Fruit fly (Drosophila melanogaster) whole organism, embryonic: ENCODE measurements around the gene CG16736.
A peak's percentile ranks its signal among the peaks of the same experiment; 100 is the strongest.

ENCODE experiments used
- Awh ChIP-seq: fragments of 200-800 bp; sonication (Bioruptor generic); IDR thresholded peaks from 2 replicates; pipeline ENCODE4, ENCODE4 v1.3.6; 2022; ENCODE audit warnings: missing biosample characterization, missing genetic modification characterization
- B-H1 ChIP-seq: fragments of 200-800 bp; sonication (Bioruptor generic); IDR thresholded peaks from 3 replicates; pipeline ENCODE4 v1.3.6; 2022; ENCODE audit warnings: missing biosample characterization, missing genetic modification characterization
- BEAF-32 ChIP-seq: fragments of 200-800 bp; sonication (Bioruptor generic); optimal IDR thresholded peaks from 3 replicates; lab custom pipeline; 2017; ENCODE audit warnings: missing biosample characterization, missing genetic modification characterization, mild to moderate bottlenecking, moderate library complexity, missing genetic modification reagents
- Bdp1 ChIP-seq: fragments of 200-800 bp; sonication (Bioruptor generic); optimal IDR thresholded peaks from 3 replicates; lab custom pipeline; 2016; ENCODE audit warnings: missing biosample characterization, missing genetic modification characterization
- C15 ChIP-seq: fragments of 200-800 bp; sonication (Bioruptor generic); IDR thresholded peaks from 3 replicates; pipeline ENCODE4 v1.3.6; 2022; ENCODE audit warnings: missing biosample characterization, missing genetic modification characterization
- CG10654 ChIP-seq: fragments of 200-800 bp; sonication (Bioruptor generic); optimal IDR thresholded peaks from 2 replicates; lab custom pipeline; 2016; ENCODE audit warnings: missing biosample characterization, missing genetic modification characterization
- CG10959 ChIP-seq: fragments of 200-800 bp; sonication (Bioruptor generic); IDR thresholded peaks from 2 replicates; pipeline ENCODE4 v1.3.6; 2022; ENCODE audit warnings: missing biosample characterization, missing genetic modification characterization
- CG11398 ChIP-seq: fragments of 200-800 bp; sonication (Bioruptor generic); optimal IDR thresholded peaks from 2 replicates; lab custom pipeline; 2016; ENCODE audit warnings: missing biosample characterization, missing genetic modification characterization
- CG12071 ChIP-seq: fragments of 200-800 bp; sonication (Bioruptor generic); optimal IDR thresholded peaks from 3 replicates; lab custom pipeline; 2018; ENCODE audit warnings: missing biosample characterization, mild to moderate bottlenecking, missing genetic modification characterization
- CG14667 ChIP-seq: fragments of 200-800 bp; sonication (Bioruptor generic); IDR thresholded peaks from 2 replicates; pipeline ENCODE4 v1.3.6; 2022; ENCODE audit warnings: missing biosample characterization, missing genetic modification characterization
- CG14965 ChIP-seq: fragments of 200-800 bp; sonication (Bioruptor generic); optimal IDR thresholded peaks from 2 replicates; lab custom pipeline; 2016; ENCODE audit warnings: missing biosample characterization, missing genetic modification characterization, borderline replicate concordance
- CG15011 ChIP-seq: fragments of 200-800 bp; sonication (Bioruptor generic); optimal IDR thresholded peaks from 3 replicates; lab custom pipeline; 2018; ENCODE audit warnings: missing biosample characterization, mild to moderate bottlenecking, missing genetic modification characterization
- CG1529 ChIP-seq: fragments of 200-800 bp; sonication (Bioruptor generic); optimal IDR thresholded peaks from 3 replicates; lab custom pipeline; 2018; ENCODE audit warnings: missing biosample characterization, missing genetic modification characterization
- CG31388 ChIP-seq: fragments of 200-800 bp; sonication (Bioruptor generic); optimal IDR thresholded peaks from 2 replicates; lab custom pipeline; 2016; ENCODE audit warnings: missing biosample characterization, missing genetic modification characterization
- CG32532 ChIP-seq: fragments of 200-800 bp; sonication (Bioruptor generic); IDR thresholded peaks from 2 replicates; pipeline ENCODE4 v1.3.6; 2022; ENCODE audit warnings: missing biosample characterization, missing genetic modification characterization
- CG32772 ChIP-seq: fragments of 200-800 bp; sonication (Bioruptor generic); IDR thresholded peaks from 2 replicates; pipeline ENCODE4 v1.3.6; 2022; ENCODE audit warnings: missing biosample characterization, missing genetic modification characterization
- CG4328 ChIP-seq: fragments of 200-800 bp; sonication (Bioruptor generic); optimal IDR thresholded peaks from 3 replicates; lab custom pipeline; 2017; ENCODE audit warnings: missing biosample characterization, missing genetic modification reagents, missing genetic modification characterization
- CG6272 ChIP-seq: fragments of 200-800 bp; sonication (Bioruptor generic); IDR thresholded peaks from 2 replicates; pipeline ENCODE4 v1.3.6; 2022; ENCODE audit warnings: missing biosample characterization, missing genetic modification characterization
- CG7786 ChIP-seq: fragments of 200-800 bp; sonication (Bioruptor generic); optimal IDR thresholded peaks from 2 replicates; lab custom pipeline; 2016; ENCODE audit warnings: missing biosample characterization, missing genetic modification characterization
- CG7963 ChIP-seq: fragments of 200-800 bp; sonication (Bioruptor generic); IDR thresholded peaks from 3 replicates; pipeline ENCODE4 v1.3.6; 2022; ENCODE audit warnings: missing biosample characterization, missing genetic modification characterization; ENCODE audit not compliant: partially characterized antibody
- CG9437 ChIP-seq: fragments of 200-800 bp; sonication (Bioruptor generic); optimal IDR thresholded peaks from 2 replicates; lab custom pipeline; 2018; ENCODE audit warnings: missing biosample characterization, mild to moderate bottlenecking, missing genetic modification characterization
- CG9876 ChIP-seq: fragments of 200-800 bp; sonication (Bioruptor generic); optimal IDR thresholded peaks from 2 replicates; lab custom pipeline; 2016; ENCODE audit warnings: missing biosample characterization, missing genetic modification characterization
- Dll ChIP-seq: fragments of 200-800 bp; sonication (Bioruptor generic); IDR thresholded peaks from 4 replicates; pipeline ENCODE4 v1.3.6; 2022; ENCODE audit warnings: missing biosample characterization, missing genetic modification characterization; ENCODE audit not compliant: partially characterized antibody
- HLH4C ChIP-seq: fragments of 200-800 bp; sonication (Bioruptor generic); IDR thresholded peaks from 3 replicates; pipeline ENCODE4 v1.3.6; 2022; ENCODE audit warnings: missing biosample characterization, missing genetic modification characterization; ENCODE audit not compliant: partially characterized antibody
- Hmx ChIP-seq: fragments of 200-800 bp; sonication (Bioruptor generic); optimal IDR thresholded peaks from 2 replicates; lab custom pipeline; 2016; ENCODE audit warnings: missing biosample characterization, missing genetic modification characterization
- Hsf ChIP-seq: fragments of 200-800 bp; sonication (Bioruptor generic); optimal IDR thresholded peaks from 3 replicates; lab custom pipeline; 2016; ENCODE audit warnings: missing biosample characterization, missing genetic modification characterization
- Mad ChIP-seq: fragments of 200-800 bp; sonication (Bioruptor generic); optimal IDR thresholded peaks from 2 replicates; lab custom pipeline; 2016; ENCODE audit warnings: missing biosample characterization, missing genetic modification characterization
- NC2α ChIP-seq: fragments of 200-800 bp; sonication (Bioruptor generic); optimal IDR thresholded peaks from 2 replicates; lab custom pipeline; 2016; ENCODE audit warnings: missing biosample characterization, missing genetic modification characterization
- Pdp1 ChIP-seq, 2 experiments: fragments of 200-800 bp; sonication (Bioruptor generic); optimal IDR thresholded peaks; 3 replicates each; lab custom pipeline; 2016; ENCODE audit warnings: missing biosample characterization in 2 of 2, missing genetic modification characterization in 2 of 2, mild to moderate bottlenecking in 1 of 2, moderate library complexity in 1 of 2
- ato ChIP-seq: fragments of 200-800 bp; sonication (Bioruptor generic); IDR thresholded peaks from 2 replicates; pipeline ENCODE4 v1.3.6; 2022; ENCODE audit warnings: missing biosample characterization, missing genetic modification characterization; ENCODE audit not compliant: partially characterized antibody
- br ChIP-seq: fragments of >200 bp; optimal IDR thresholded peaks from 2 replicates; lab custom pipeline; 2017
- caup ChIP-seq: fragments of 200-800 bp; sonication (Bioruptor generic); optimal IDR thresholded peaks from 3 replicates; lab custom pipeline; 2017; ENCODE audit warnings: missing biosample characterization, mild to moderate bottlenecking, missing genetic modification characterization, moderate library complexity; ENCODE audit not compliant: severe bottlenecking
- chn ChIP-seq: fragments of 200-800 bp; sonication (Bioruptor generic); optimal IDR thresholded peaks from 2 replicates; lab custom pipeline; 2016; ENCODE audit warnings: missing biosample characterization, missing genetic modification characterization
- disco-r ChIP-seq: fragments of 200-800 bp; sonication (Bioruptor generic); optimal IDR thresholded peaks from 2 replicates; lab custom pipeline; 2016; ENCODE audit warnings: missing biosample characterization, missing genetic modification characterization
- emc ChIP-seq: fragments of 200-800 bp; sonication (Bioruptor generic); optimal IDR thresholded peaks from 2 replicates; lab custom pipeline; 2016; ENCODE audit warnings: missing biosample characterization, missing genetic modification characterization
- en ChIP-seq: fragments of 200-800 bp; sonication (Bioruptor generic); optimal IDR thresholded peaks from 2 replicates; lab custom pipeline; 2016; ENCODE audit warnings: missing biosample characterization, missing genetic modification characterization
- grn ChIP-seq: fragments of 200-800 bp; sonication (Bioruptor generic); optimal IDR thresholded peaks from 3 replicates; lab custom pipeline; 2017; ENCODE audit warnings: missing biosample characterization, missing genetic modification characterization
- gro ChIP-seq: fragments of 200-800 bp; sonication (Bioruptor generic); optimal IDR thresholded peaks from 2 replicates; lab custom pipeline; 2016; ENCODE audit warnings: missing biosample characterization, missing genetic modification characterization
- h ChIP-seq: fragments of >200 bp; optimal IDR thresholded peaks from 2 replicates; lab custom pipeline; 2017
- knrl ChIP-seq: fragments of 200-800 bp; sonication (Bioruptor generic); IDR thresholded peaks from 3 replicates; pipeline ENCODE4 v1.3.6; 2022; ENCODE audit warnings: missing biosample characterization, missing genetic modification characterization; ENCODE audit not compliant: partially characterized antibody
- lmd ChIP-seq: fragments of 200-800 bp; sonication (Bioruptor generic); IDR thresholded peaks from 2 replicates; pipeline ENCODE4 v1.3.6; 2022; ENCODE audit warnings: missing biosample characterization, missing genetic modification characterization
- nerfin-2 ChIP-seq: fragments of 200-800 bp; sonication (Bioruptor generic); IDR thresholded peaks from 2 replicates; pipeline ENCODE4 v1.3.6; 2022; ENCODE audit warnings: missing biosample characterization, missing genetic modification characterization; ENCODE audit not compliant: partially characterized antibody
- p53 ChIP-seq: fragments of 200-800 bp; sonication (Bioruptor generic); optimal IDR thresholded peaks from 2 replicates; lab custom pipeline; 2016; ENCODE audit warnings: missing biosample characterization, missing genetic modification characterization
- pho ChIP-seq: fragments of 200-800 bp; sonication (Bioruptor generic); optimal IDR thresholded peaks from 2 replicates; lab custom pipeline; 2016; ENCODE audit warnings: missing biosample characterization, missing genetic modification characterization
- ranshi ChIP-seq: fragments of 200-800 bp; sonication (Bioruptor generic); IDR thresholded peaks from 2 replicates; pipeline ENCODE4 v1.3.6; 2022; ENCODE audit warnings: missing biosample characterization, missing genetic modification characterization
- sc ChIP-seq, 3 experiments: fragments of >200 bp in 2 of 3; fragments of 200-800 bp in 1 of 3; sonication (Bioruptor generic) in 1 of 3; optimal IDR thresholded peaks; 2 replicates in 2 of 3; 3 replicates in 1 of 3; lab custom pipeline; 2017; ENCODE audit warnings: mild to moderate bottlenecking in 1 of 3, missing biosample characterization in 1 of 3, missing genetic modification characterization in 1 of 3, missing genetic modification reagents in 1 of 3
- sd ChIP-seq: fragments of 200-800 bp; sonication (Bioruptor generic); optimal IDR thresholded peaks from 3 replicates; lab custom pipeline; 2018; ENCODE audit warnings: missing biosample characterization, mild to moderate bottlenecking, missing genetic modification characterization, moderate library complexity
- sisA ChIP-seq: fragments of 200-800 bp; sonication (Bioruptor generic); IDR thresholded peaks from 2 replicates; pipeline ENCODE4 v1.3.6; 2022; ENCODE audit warnings: missing biosample characterization, missing genetic modification characterization
- stwl ChIP-seq: fragments of 200-800 bp; sonication (Bioruptor generic); optimal IDR thresholded peaks from 3 replicates; lab custom pipeline; 2018; ENCODE audit warnings: missing biosample characterization, mild to moderate bottlenecking, missing genetic modification characterization, moderate library complexity
- vnd ChIP-seq: fragments of 200-800 bp; sonication (Bioruptor generic); IDR thresholded peaks from 3 replicates; pipeline ENCODE4 v1.3.6; 2022; ENCODE audit warnings: missing biosample characterization, missing genetic modification characterization; ENCODE audit not compliant: partially characterized antibody
- zfh2 ChIP-seq: fragments of 200-800 bp; sonication (Bioruptor generic); optimal IDR thresholded peaks from 2 replicates; lab custom pipeline; 2016; ENCODE audit warnings: missing biosample characterization, missing genetic modification characterization

CG16736 gene

dm6 chr3R:9227330-9227729, 30.2 kb downstream of the CG16736 start (continued):
- peak; percentile 67 for TF ChIP-seq CG14667 (GFP tag; lab: Robert Waterston, UW)
- TF ChIP-seq emc (GFP tag; lab: Kevin White, UChicago), result no peak
- peak; percentile 89 for TF ChIP-seq CG32532 (GFP tag; lab: Robert Waterston, UW)
- TF ChIP-seq BEAF-32 (GFP tag; lab: Kevin White, UChicago), result no peak
- no peak for TF ChIP-seq Pdp1 (GFP tag; optimal IDR thresholded peaks at IDR 0.05; lab: Kevin White, UChicago)
- TF ChIP-seq CG7963 (GFP tag; lab: Robert Waterston, UW), result no peak
- TF ChIP-seq gro (GFP tag; lab: Kevin White, UChicago), result no peak
- TF ChIP-seq ranshi (GFP tag; lab: Robert Waterston, UW), result peak; percentile 81
- peak; percentile 22 for TF ChIP-seq CG31388 (GFP tag; lab: Kevin White, UChicago)
- TF ChIP-seq CG10959 (GFP tag; lab: Robert Waterston, UW), result no peak
- TF ChIP-seq disco-r, result no peak
- TF ChIP-seq Hsf (GFP tag; lab: Kevin White, UChicago), result peak; percentile 27
- TF ChIP-seq lmd, result peak; percentile 85
- TF ChIP-seq stwl (tag; lab: Kevin White, UChicago), result no peak
- no peak for TF ChIP-seq CG11398 (GFP tag; lab: Kevin White, UChicago)
- TF ChIP-seq CG14965, result no peak
- TF ChIP-seq B-H1, result peak; percentile 75
- no peak for TF ChIP-seq Dll (GFP tag; lab: Robert Waterston, UW)
- TF ChIP-seq chn, result no peak
- peak; percentile 62 for TF ChIP-seq caup (GFP tag; lab: Kevin White, UChicago)
- TF ChIP-seq CG6272 (GFP tag; lab: Robert Waterston, UW), result peak; percentile 73
- TF ChIP-seq CG10654 (GFP tag; lab: Kevin White, UChicago), result peak; percentile 63
- TF ChIP-seq p53 (GFP tag; lab: Kevin White, UChicago), result no peak
- no peak for TF ChIP-seq ato (GFP tag; lab: Robert Waterston, UW)
- TF ChIP-seq en (GFP tag; lab: Kevin White, UChicago), result no peak
- TF ChIP-seq pho (GFP tag; lab: Kevin White, UChicago), result no peak
- no peak for TF ChIP-seq knrl (GFP tag; lab: Robert Waterston, UW)
- TF ChIP-seq Bdp1 (GFP tag; lab: Kevin White, UChicago), result no peak
- TF ChIP-seq sc (optimal IDR thresholded peaks at IDR 0.05; lab: Kevin White, UChicago), result no peak
- no peak for TF ChIP-seq sc (GFP tag; optimal IDR thresholded peaks at IDR 0.05; lab: Kevin White, UChicago)
- no peak for TF ChIP-seq CG12071 (GFP tag; lab: Kevin White, UChicago)
- peak; percentile 29 for TF ChIP-seq zfh2 (GFP tag; lab: Kevin White, UChicago)
- peak; percentile 26; the same call in 1 of the 2 replicates for TF ChIP-seq CG32772 (GFP tag; lab: Robert Waterston, UW)
- no peak for TF ChIP-seq nerfin-2 (GFP tag; lab: Robert Waterston, UW)
- no peak for TF ChIP-seq h (lab: Kevin White, UChicago)
- no peak for TF ChIP-seq NC2α
- TF ChIP-seq br (lab: Kevin White, UChicago), result no peak
- TF ChIP-seq HLH4C (GFP tag; lab: Robert Waterston, UW), result no peak
- no peak for TF ChIP-seq CG9876
- no peak for TF ChIP-seq CG7786 (GFP tag; lab: Kevin White, UChicago)
- no peak for TF ChIP-seq vnd (GFP tag; lab: Robert Waterston, UW)
- no peak for TF ChIP-seq Mad (GFP tag; lab: Kevin White, UChicago)
- TF ChIP-seq CG15011 (GFP tag; lab: Kevin White, UChicago), result peak; percentile 62
- peak; percentile 72 for TF ChIP-seq sisA (GFP tag; lab: Robert Waterston, UW)
- no peak for TF ChIP-seq Hmx
- TF ChIP-seq C15, result 0 out of 3 replicates have a peak, but pooled peaks have one; percentile 30
- TF ChIP-seq Awh (GFP tag; lab: Robert Waterston, UW), result peak; percentile 38; the same call in 1 of the 2 replicates
- TF ChIP-seq CG9437 (GFP tag; lab: Kevin White, UChicago), result peak; percentile 44
- no peak for TF ChIP-seq CG4328 (GFP tag; lab: Kevin White, UChicago)
- no peak for TF ChIP-seq CG1529 (GFP tag; lab: Kevin White, UChicago)
- TF ChIP-seq sd (tag; lab: Kevin White, UChicago), result no peak
- TF ChIP-seq grn (GFP tag; lab: Kevin White, UChicago), result no peak
